Worm (Caenorhabditis elegans) whole organism, early embryonic: ENCODE measurements around the gene sax-3.

ENCODE experiments used
- ama-1 ChIP-seq: fragments of 150-350 bp; optimal IDR thresholded peaks from 2 replicates; lab custom pipeline; 2014
- ceh-13 ChIP-seq: fragments of 200-800 bp; sonication (Bioruptor generic); optimal IDR thresholded peaks from 2 replicates; lab custom pipeline; 2018; ENCODE audit warnings: mild to moderate bottlenecking, missing genetic modification characterization, missing compliant biosample characterization
- ceh-36 ChIP-seq: sonication (generic microtip); optimal IDR thresholded peaks from 2 replicates; lab custom pipeline; 2016; ENCODE audit warnings: missing genetic modification characterization, inconsistent platforms, missing compliant biosample characterization
- flt-1 ChIP-seq: fragments of 200-800 bp; sonication (Bioruptor generic); IDR thresholded peaks from 2 replicates; pipeline ENCODE4 v1.3.6; 2022; ENCODE audit warnings: missing genetic modification characterization, missing compliant biosample characterization
- scrt-1 ChIP-seq: fragments of 200-800 bp; sonication (Bioruptor generic); IDR thresholded peaks from 2 replicates; pipeline ENCODE4 v1.3.6; 2022; ENCODE audit warnings: missing genetic modification characterization, missing compliant biosample characterization
- sea-1 ChIP-seq: fragments of 200-800 bp; sonication (Bioruptor generic); conservative IDR thresholded peaks from 2 replicates; pipeline ENCODE4 v1.3.6; 2022; ENCODE audit warnings: missing genetic modification characterization, missing compliant biosample characterization
- tbx-37 ChIP-seq: fragments of 200-800 bp; sonication (Bioruptor generic); conservative IDR thresholded peaks from 2 replicates; pipeline ENCODE4 v1.3.6; 2022; ENCODE audit warnings: missing genetic modification reagents, missing genetic modification characterization, missing compliant biosample characterization
- tra-4 ChIP-seq: sonication (generic microtip); optimal IDR thresholded peaks from 2 replicates; lab custom pipeline; 2017; ENCODE audit warnings: missing genetic modification characterization, missing compliant biosample characterization

- TF ChIP-seq sea-1 (GFP tag; lab: Robert Waterston, UW), result no peak
- no peak for TF ChIP-seq scrt-1 (GFP tag; lab: Robert Waterston, UW)
- TF ChIP-seq ceh-13 (GFP tag; lab: Kevin White, UChicago), result no peak
- no peak for TF ChIP-seq tbx-37 (GFP tag; lab: Robert Waterston, UW)
- TF ChIP-seq tra-4 (tag; lab: Kevin White, UChicago), result no peak
- TF ChIP-seq flt-1 (GFP tag; lab: Robert Waterston, UW), result no peak
- TF ChIP-seq ama-1 (lab: Kevin White, UChicago), result no peak
- TF ChIP-seq ceh-36 (tag; lab: Kevin White, UChicago), result no peak
Observed at ce11 chrX:3443526-3443925, 22.2 kb downstream of the sax-3 start, which contains the start of gene ZK813.2.
